Fruit fly (Drosophila melanogaster): Measurements from ENCODE around the gene Hira.

Gene Hira

dm6 chrX:7691947-7692739, 29.8 kb upstream of the Hira start:
- TF ChIP-seq HmgD (GFP tag; optimal IDR thresholded peaks at IDR 0.05) (no peak), ind (GFP tag; optimal IDR thresholded peaks at IDR 0.05) (peak; percentile 66), CG13296 (GFP tag; optimal IDR thresholded peaks at IDR 0.05) (peak; percentile 76), tin (GFP tag; optimal IDR thresholded peaks at IDR 0.05) (peak; percentile 0), CG5180 (GFP tag; optimal IDR thresholded peaks at IDR 0.05) (peak; percentile 9), MTF-1 (GFP tag; optimal IDR thresholded peaks at IDR 0.05; ENCODE audit: borderline replicate concordance) (no peak), TFAM (GFP tag; optimal IDR thresholded peaks at IDR 0.05) (peak; percentile 14), crol (GFP tag; IDR thresholded peaks at IDR 0.05) (no peak), CG4404 (GFP tag; IDR thresholded peaks at IDR 0.05) (no peak), aop (GFP tag; IDR thresholded peaks at IDR 0.05) (no peak), CG13624 (GFP tag; optimal IDR thresholded peaks at IDR 0.05) (peak; percentile 88), da (GFP tag; optimal IDR thresholded peaks at IDR 0.05) (peak; percentile 33), E2f1 (GFP tag; IDR thresholded peaks at IDR 0.05) (peak; percentile 63), Dref (GFP tag; IDR thresholded peaks at IDR 0.05) (no peak), Atf6 (GFP tag; IDR thresholded peaks at IDR 0.05) (peak; percentile 93), Dip3 (GFP tag; optimal IDR thresholded peaks at IDR 0.05) (peak; percentile 75), Ravus (GFP tag; IDR thresholded peaks at IDR 0.05) (peak; percentile 29; the same call in 1 of the 2 replicates), unpg (GFP tag; optimal IDR thresholded peaks at IDR 0.05) (peak; percentile 80), C15 (GFP tag; IDR thresholded peaks at IDR 0.05) (0 out of 3 replicates have a peak, but pooled peaks have one; percentile 16), amos (GFP tag; IDR thresholded peaks at IDR 0.05; ENCODE audit: partially characterized antibody) (no peak), CG8388 (GFP tag; optimal IDR thresholded peaks at IDR 0.05) (peak; percentile 69), wdn (GFP tag; IDR thresholded peaks at IDR 0.05) (peak; percentile 71), H2.0 (GFP tag; IDR thresholded peaks at IDR 0.05) (peak; percentile 66), tgo (GFP tag; IDR thresholded peaks at IDR 0.05) (peak; percentile 70), Gsc (GFP tag; IDR thresholded peaks at IDR 0.05) (no peak), CG9609 (GFP tag; optimal IDR thresholded peaks at IDR 0.05) (peak; percentile 54), CG10431 (GFP tag; optimal IDR thresholded peaks at IDR 0.05) (no peak), z (GFP tag; IDR thresholded peaks at IDR 0.05) (no peak), Dll (GFP tag; IDR thresholded peaks at IDR 0.05; ENCODE audit: partially characterized antibody) (0 out of 4 replicates have a peak, but pooled peaks have one; percentile 15), CoRest (tag; optimal IDR thresholded peaks at IDR 0.05) (peak; percentile 82), CG4707 (GFP tag; optimal IDR thresholded peaks at IDR 0.05) (no peak), dimm (GFP tag; IDR thresholded peaks at IDR 0.05) (no peak), CG10959 (GFP tag; IDR thresholded peaks at IDR 0.05) (no peak), dati (GFP tag; IDR thresholded peaks at IDR 0.05) (no peak), CG8089 (GFP tag; optimal IDR thresholded peaks at IDR 0.05) (peak; percentile 16), E2f2 (GFP tag; IDR thresholded peaks at IDR 0.05) (peak; percentile 25; the same call in 1 of the 2 replicates), CG13287 (GFP tag; IDR thresholded peaks at IDR 0.05; ENCODE audit: partially characterized antibody) (peak; percentile 35; the same call in 1 of the 2 replicates), CG1792 (GFP tag; optimal IDR thresholded peaks at IDR 0.05) (peak; percentile 38), CG1832 (GFP tag; optimal IDR thresholded peaks at IDR 0.05) (no peak), ems (GFP tag; optimal IDR thresholded peaks at IDR 0.05) (peak; percentile 59), HLH4C (GFP tag; IDR thresholded peaks at IDR 0.05; ENCODE audit: partially characterized antibody) (no peak), CG18619 (GFP tag; optimal IDR thresholded peaks at IDR 0.05) (peak; percentile 76), mam (GFP tag; optimal IDR thresholded peaks at IDR 0.05) (peak; percentile 72), CG3065 (GFP tag; optimal IDR thresholded peaks at IDR 0.05) (no peak), ranshi (GFP tag; IDR thresholded peaks at IDR 0.05) (peak; percentile 59), Awh (GFP tag; IDR thresholded peaks at IDR 0.05) (no peak), Hand (GFP tag; optimal IDR thresholded peaks at IDR 0.05) (peak; percentile 56), Atf3 (GFP tag; optimal IDR thresholded peaks at IDR 0.05) (peak; percentile 28), CG7987 (GFP tag; optimal IDR thresholded peaks at IDR 0.05) (no peak), Aef1 (GFP tag; IDR thresholded peaks at IDR 0.05) (peak; percentile 65)
